Worm (Caenorhabditis elegans) whole organism, L3 larva: ENCODE data around the gene T20G5.12.

Experiments used
- R02D3.7 ChIP-seq: fragments of 150-350 bp; optimal IDR thresholded peaks from 2 replicates; lab custom pipeline; 2014; ENCODE audit warnings: missing biosample characterization, missing genetic modification characterization
- aly-2 ChIP-seq: fragments of 150-350 bp; optimal IDR thresholded peaks from 2 replicates; lab custom pipeline; 2014; ENCODE audit warnings: missing biosample characterization, missing genetic modification characterization
- ama-1 ChIP-seq: fragments of 150-350 bp; optimal IDR thresholded peaks from 2 replicates; lab custom pipeline; 2018
- ceh-16 ChIP-seq: sonication (generic microtip); optimal IDR thresholded peaks from 2 replicates; lab custom pipeline; 2017; ENCODE audit warnings: missing biosample characterization, missing genetic modification characterization
- ceh-28 ChIP-seq: fragments of 150-350 bp; optimal IDR thresholded peaks from 2 replicates; lab custom pipeline; 2014; ENCODE audit warnings: missing biosample characterization, missing genetic modification reagents, missing genetic modification characterization
- ceh-82 ChIP-seq: fragments of 150-350 bp; optimal IDR thresholded peaks from 2 replicates; lab custom pipeline; 2014; ENCODE audit warnings: missing biosample characterization, missing genetic modification characterization
- ceh-9 ChIP-seq: sonication (generic microtip); optimal IDR thresholded peaks from 2 replicates; lab custom pipeline; 2018; ENCODE audit warnings: missing biosample characterization, missing genetic modification characterization
- daf-12 ChIP-seq: fragments of 150-350 bp; optimal IDR thresholded peaks from 2 replicates; lab custom pipeline; 2014; ENCODE audit warnings: missing biosample characterization, missing genetic modification reagents, missing genetic modification characterization
- egl-5 ChIP-seq: fragments of 150-350 bp; optimal IDR thresholded peaks from 2 replicates; lab custom pipeline; 2017; ENCODE audit warnings: missing biosample characterization, missing genetic modification reagents, missing genetic modification characterization, inconsistent platforms
- elt-1 ChIP-seq: fragments of 150-350 bp; optimal IDR thresholded peaks from 2 replicates; lab custom pipeline; 2014; ENCODE audit warnings: missing biosample characterization, missing genetic modification characterization
- elt-2 ChIP-seq: sonication (generic microtip); optimal IDR thresholded peaks from 2 replicates; lab custom pipeline; 2016; ENCODE audit warnings: missing genetic modification reagents, mild to moderate bottlenecking, missing genetic modification characterization, missing compliant biosample characterization
- eor-1 ChIP-seq, 2 experiments: fragments of 150-350 bp; optimal IDR thresholded peaks; 2 replicates each; lab custom pipeline; 2014 to 2018; ENCODE audit warnings: missing biosample characterization in 2 of 2, missing genetic modification characterization in 2 of 2
- fkh-10 ChIP-seq: sonication (generic microtip); optimal IDR thresholded peaks from 2 replicates; lab custom pipeline; 2017; ENCODE audit warnings: missing biosample characterization, missing genetic modification reagents, missing genetic modification characterization
- fkh-2 ChIP-seq: fragments of 150-350 bp; optimal IDR thresholded peaks from 2 replicates; lab custom pipeline; 2014; ENCODE audit warnings: missing biosample characterization, missing genetic modification reagents, missing genetic modification characterization
- fos-1 ChIP-seq: fragments of 150-350 bp; optimal IDR thresholded peaks from 2 replicates; lab custom pipeline; 2014; ENCODE audit warnings: missing biosample characterization, missing genetic modification characterization
- hmg-11 ChIP-seq: sonication (generic microtip); optimal IDR thresholded peaks from 2 replicates; lab custom pipeline; 2016; ENCODE audit warnings: missing genetic modification characterization, missing compliant biosample characterization
- jun-1 ChIP-seq: fragments of 150-350 bp; optimal IDR thresholded peaks from 2 replicates; lab custom pipeline; 2014; ENCODE audit warnings: missing biosample characterization, missing genetic modification reagents, missing genetic modification characterization
- lin-15B ChIP-seq: fragments of 150-350 bp; optimal IDR thresholded peaks from 2 replicates; lab custom pipeline; 2014; ENCODE audit warnings: missing biosample characterization, missing genetic modification characterization
- lin-39 ChIP-seq: fragments of 150-350 bp; optimal IDR thresholded peaks from 2 replicates; lab custom pipeline; 2018; ENCODE audit warnings: missing biosample characterization, missing genetic modification reagents, missing genetic modification characterization
- mdl-1 ChIP-seq: fragments of 150-350 bp; optimal IDR thresholded peaks from 2 replicates; lab custom pipeline; 2014; ENCODE audit warnings: missing biosample characterization, missing genetic modification characterization
- nfya-1 ChIP-seq: sonication (generic microtip); optimal IDR thresholded peaks from 2 replicates; lab custom pipeline; 2017; ENCODE audit warnings: missing genetic modification characterization, mild to moderate bottlenecking, missing compliant biosample characterization, antibody characterized with exemption, moderate library complexity; ENCODE audit not compliant: insufficient read depth
- nhr-11 ChIP-seq: fragments of 150-350 bp; optimal IDR thresholded peaks from 2 replicates; lab custom pipeline; 2014; ENCODE audit warnings: missing biosample characterization, missing genetic modification characterization
- nhr-23 ChIP-seq: fragments of 150-350 bp; optimal IDR thresholded peaks from 2 replicates; lab custom pipeline; 2014; ENCODE audit warnings: missing biosample characterization, missing genetic modification reagents, missing genetic modification characterization
- nhr-25 ChIP-seq: sonication (generic microtip); optimal IDR thresholded peaks from 2 replicates; lab custom pipeline; 2017; ENCODE audit warnings: missing biosample characterization, missing genetic modification characterization
- nhr-28 ChIP-seq: fragments of 150-350 bp; optimal IDR thresholded peaks from 2 replicates; lab custom pipeline; 2014; ENCODE audit warnings: missing biosample characterization, missing genetic modification characterization
- nhr-43 ChIP-seq: sonication (generic microtip); optimal IDR thresholded peaks from 2 replicates; lab custom pipeline; 2016; ENCODE audit warnings: mild to moderate bottlenecking, missing genetic modification characterization, missing compliant biosample characterization; ENCODE audit not compliant: poor library complexity, severe bottlenecking
- nhr-67 ChIP-seq: fragments of 150-350 bp; optimal IDR thresholded peaks from 2 replicates; lab custom pipeline; 2014; ENCODE audit warnings: missing biosample characterization, missing genetic modification characterization
- nhr-76 ChIP-seq: fragments of 150-350 bp; sonication (generic microtip); optimal IDR thresholded peaks from 5 replicates; lab custom pipeline; 2014; ENCODE audit warnings: missing biosample characterization, missing genetic modification characterization
- nhr-77 ChIP-seq: fragments of 150-350 bp; optimal IDR thresholded peaks from 2 replicates; lab custom pipeline; 2014; ENCODE audit warnings: missing biosample characterization, missing genetic modification characterization
- pha-4 ChIP-seq: fragments of 150-350 bp; optimal IDR thresholded peaks from 2 replicates; lab custom pipeline; 2014; ENCODE audit warnings: missing biosample characterization, missing genetic modification reagents, missing genetic modification characterization
- pqm-1 ChIP-seq: fragments of 150-350 bp; optimal IDR thresholded peaks from 2 replicates; lab custom pipeline; 2017; ENCODE audit warnings: missing biosample characterization, missing genetic modification characterization, inconsistent platforms
- sea-2 ChIP-seq: fragments of 150-350 bp; sonication (generic microtip); optimal IDR thresholded peaks from 4 replicates; lab custom pipeline; 2014; ENCODE audit warnings: missing biosample characterization, missing genetic modification reagents, missing genetic modification characterization
- skn-1 ChIP-seq: fragments of 150-350 bp; optimal IDR thresholded peaks from 2 replicates; lab custom pipeline; 2014; ENCODE audit warnings: missing biosample characterization, missing genetic modification characterization
- tbx-2 ChIP-seq: sonication (generic microtip); optimal IDR thresholded peaks from 2 replicates; lab custom pipeline; 2016; ENCODE audit warnings: mild to moderate bottlenecking, missing genetic modification characterization, missing compliant biosample characterization
- unc-62 ChIP-seq: fragments of 150-350 bp; sonication (generic microtip); optimal IDR thresholded peaks from 4 replicates; lab custom pipeline; 2014; ENCODE audit warnings: missing biosample characterization, missing genetic modification reagents, missing genetic modification characterization
- zag-1 ChIP-seq: fragments of 150-350 bp; optimal IDR thresholded peaks from 2 replicates; lab custom pipeline; 2014; ENCODE audit warnings: missing biosample characterization, missing genetic modification characterization
- ztf-11 ChIP-seq: fragments of 150-350 bp; optimal IDR thresholded peaks from 2 replicates; lab custom pipeline; 2014; ENCODE audit warnings: missing biosample characterization, missing genetic modification characterization

The T20G5.12 gene

ce11 chrIII:10202894-10203871 is 1.8 kb downstream of the T20G5.12 start, which contains the start of gene chc-1:
Gene chc-1 (plus strand): TSS chrIII:10203821.
- TF ChIP-seq pha-4 (tag; lab: Kevin White, UChicago) (peak; percentile 34), nhr-25 (tag; lab: Kevin White, UChicago) (peak; percentile 35), nhr-67 (no peak), lin-39 (tag; lab: Kevin White, UChicago) (peak; percentile 31), nfya-1 (tag; lab: Kevin White, UChicago) (peak; percentile 72), ama-1 (lab: Kevin White, UChicago) (peak; percentile 23), lin-15B (tag; lab: Kevin White, UChicago) (peak; percentile 70), elt-2 (tag; lab: Kevin White, UChicago) (peak; percentile 44), nhr-43 (no peak), jun-1 (tag; lab: Kevin White, UChicago) (peak; percentile 17), fkh-10 (GFP tag; lab: Kevin White, UChicago) (no peak), ztf-11 (tag; lab: Kevin White, UChicago) (no peak), skn-1 (peak; percentile 18), aly-2 (tag; lab: Kevin White, UChicago) (no peak)

- no peak for TF ChIP-seq egl-5
- TF ChIP-seq hmg-11 (tag; lab: Kevin White, UChicago), result no peak
- TF ChIP-seq nhr-67, result no peak
- no peak for TF ChIP-seq ama-1 (lab: Kevin White, UChicago)
- no peak for TF ChIP-seq ceh-9 (tag; lab: Kevin White, UChicago)
- no peak for TF ChIP-seq daf-12
- TF ChIP-seq aly-2 (tag; lab: Kevin White, UChicago), result no peak
- no peak for TF ChIP-seq elt-1
- TF ChIP-seq nhr-25 (tag; lab: Kevin White, UChicago), result no peak
- no peak for TF ChIP-seq eor-1 (tag; optimal IDR thresholded peaks at IDR 0.05; lab: Kevin White, UChicago)
- no peak for TF ChIP-seq unc-62 (GFP tag; lab: Kevin White, UChicago)
- no peak for TF ChIP-seq skn-1
- TF ChIP-seq lin-39 (tag; lab: Kevin White, UChicago), result no peak
- TF ChIP-seq fos-1 (tag; lab: Kevin White, UChicago), result no peak
- no peak for TF ChIP-seq zag-1 (tag; lab: Kevin White, UChicago)
- TF ChIP-seq fkh-2 (tag; lab: Kevin White, UChicago), result no peak
- no peak for TF ChIP-seq nhr-76
- no peak for TF ChIP-seq nhr-43
- no peak for TF ChIP-seq R02D3.7 (tag; lab: Kevin White, UChicago)
- TF ChIP-seq, all 47 proteins: peak for 0
These were observed 4.9 kb downstream of the T20G5.12 start for ce11 chrIII:10206352-10206751.

- TF ChIP-seq aly-2 (tag; lab: Kevin White, UChicago) (peak; percentile 69), elt-2 (tag; lab: Kevin White, UChicago) (no peak), pqm-1 (tag; lab: Kevin White, UChicago) (no peak), hmg-11 (tag; lab: Kevin White, UChicago) (peak; percentile 8), ama-1 (lab: Kevin White, UChicago) (peak; percentile 33), lin-39 (tag; lab: Kevin White, UChicago) (no peak), unc-62 (GFP tag; lab: Kevin White, UChicago) (no peak)
These were observed 8.3 kb downstream of the T20G5.12 start, which contains the start of gene T20G5.9 for ce11 chrIII:10209703-10210102. Gene T20G5.9 (plus strand): TSS chrIII:10209840.

ce11 chrIII:10211889-10212494 is 10.6 kb downstream of the T20G5.12 start, which contains the start of the genes blos-1 and best-18:
Gene blos-1 (minus strand): TSS chrIII:10211946.
Gene best-18 (plus strand): TSS chrIII:10212396.
- peak; percentile 8 for TF ChIP-seq pha-4 (tag; lab: Kevin White, UChicago)
- peak; percentile 13 for TF ChIP-seq elt-2 (tag; lab: Kevin White, UChicago)
- TF ChIP-seq hmg-11 (tag; lab: Kevin White, UChicago), result no peak
- TF ChIP-seq fkh-2 (tag; lab: Kevin White, UChicago), result no peak
- TF ChIP-seq daf-12, result no peak

- no peak for TF ChIP-seq pqm-1 (tag; lab: Kevin White, UChicago)
- peak; percentile 46 for TF ChIP-seq ceh-82 (tag; lab: Kevin White, UChicago)
- no peak for TF ChIP-seq ztf-11 (tag; lab: Kevin White, UChicago)
- TF ChIP-seq aly-2 (tag; lab: Kevin White, UChicago), result peak; percentile 77
- peak; percentile 15 for TF ChIP-seq nhr-23 (tag; lab: Kevin White, UChicago)
- no peak for TF ChIP-seq elt-1
- TF ChIP-seq fkh-10 (GFP tag; lab: Kevin White, UChicago), result no peak
- no peak for TF ChIP-seq ceh-9 (tag; lab: Kevin White, UChicago)
- peak; percentile 13 for TF ChIP-seq tbx-2
- TF ChIP-seq fos-1 (tag; lab: Kevin White, UChicago), result peak; percentile 38
- TF ChIP-seq nhr-25 (tag; lab: Kevin White, UChicago), result no peak
- TF ChIP-seq ceh-28, result no peak
- no peak for TF ChIP-seq sea-2 (GFP tag; lab: Kevin White, UChicago)
- TF ChIP-seq lin-15B (tag; lab: Kevin White, UChicago), result no peak
- no peak for TF ChIP-seq nhr-28 (tag; lab: Kevin White, UChicago)
- TF ChIP-seq mdl-1 (tag; lab: Kevin White, UChicago), result no peak
- no peak for TF ChIP-seq nhr-11 (tag; lab: Kevin White, UChicago)
- TF ChIP-seq nhr-67, result no peak
- TF ChIP-seq zag-1 (tag; lab: Kevin White, UChicago), result no peak
- TF ChIP-seq nhr-43, result peak; percentile 75
- TF ChIP-seq nhr-77 (tag; lab: Kevin White, UChicago), result no peak
- TF ChIP-seq ceh-16 (tag; lab: Kevin White, UChicago), result no peak
These were observed 13.2 kb downstream of the T20G5.12 start for ce11 chrIII:10214540-10214979.
